Worm (Caenorhabditis elegans): ENCODE results near the gene vit-3.

vit-3 gene

ce11 chrX:3610442-3610841 is 38.1 kb upstream of the vit-3 start:
- TF ChIP-seq snpc-4 (tag; optimal IDR thresholded peaks at IDR 0.05): no peak
- TF ChIP-seq zag-1 (tag; optimal IDR thresholded peaks at IDR 0.05): no peak
- no peak for TF ChIP-seq ztf-1 (GFP tag; conservative IDR thresholded peaks at IDR 0.05)
- no peak for TF ChIP-seq egl-27 (tag; optimal IDR thresholded peaks at IDR 0.05)
- TF ChIP-seq alr-1 (tag; optimal IDR thresholded peaks at IDR 0.05): no peak
- TF ChIP-seq mab-5 (tag; optimal IDR thresholded peaks at IDR 0.05): no peak
- TF ChIP-seq nhr-10 (tag; optimal IDR thresholded peaks at IDR 0.05): no peak
- TF ChIP-seq blmp-1 (tag; optimal IDR thresholded peaks at IDR 0.05; ENCODE audit: insufficient read depth): no peak
- no peak for TF ChIP-seq mbf-1 (tag; optimal IDR thresholded peaks at IDR 0.05)
- no peak for TF ChIP-seq nhr-77 (tag; optimal IDR thresholded peaks at IDR 0.05)
- no peak for TF ChIP-seq ZK546.5 (tag; optimal IDR thresholded peaks at IDR 0.05)
- no peak for TF ChIP-seq dmd-4 (tag; optimal IDR thresholded peaks at IDR 0.05)
- TF ChIP-seq nhr-12 (tag; optimal IDR thresholded peaks at IDR 0.05): no peak
- TF ChIP-seq lin-11 (tag; optimal IDR thresholded peaks at IDR 0.05): no peak
- no peak for TF ChIP-seq peb-1 (tag; optimal IDR thresholded peaks at IDR 0.05)
- TF ChIP-seq sma-9 (GFP tag; optimal IDR thresholded peaks at IDR 0.05): no peak
- TF ChIP-seq sma-9 (tag; optimal IDR thresholded peaks at IDR 0.05): no peak
- TF ChIP-seq nhr-129 (tag; optimal IDR thresholded peaks at IDR 0.05): no peak

ce11 chrX:3605727-3606126 is 33.4 kb upstream of the vit-3 start, which contains the start of gene C18B2.4:
C18B2.4 (minus strand) TSS chrX:3605741.
- TF ChIP-seq nhr-23 (tag; optimal IDR thresholded peaks at IDR 0.05): no peak
- TF ChIP-seq zag-1 (tag; optimal IDR thresholded peaks at IDR 0.05): peak; percentile 76
- TF ChIP-seq elt-3 (tag; optimal IDR thresholded peaks at IDR 0.05): no peak
- TF ChIP-seq unc-62 (GFP tag; optimal IDR thresholded peaks at IDR 0.05): no peak
- TF ChIP-seq nhr-25 (tag; optimal IDR thresholded peaks at IDR 0.05): no peak
- peak; percentile 47 for TF ChIP-seq nhr-77 (tag; optimal IDR thresholded peaks at IDR 0.05)
- no peak for TF ChIP-seq aly-2 (tag; optimal IDR thresholded peaks at IDR 0.05)
- TF ChIP-seq nhr-129 (tag; optimal IDR thresholded peaks at IDR 0.05): peak; percentile 86
- peak; percentile 47 for TF ChIP-seq sma-3 (GFP tag; optimal IDR thresholded peaks at IDR 0.05)
- TF ChIP-seq nhr-6 (tag; optimal IDR thresholded peaks at IDR 0.05): no peak
- no peak for TF ChIP-seq ama-1 (optimal IDR thresholded peaks at IDR 0.05)
- TF ChIP-seq Y55F3AM.14 (GFP tag; optimal IDR thresholded peaks at IDR 0.05): no peak
- TF ChIP-seq nhr-12 (tag; optimal IDR thresholded peaks at IDR 0.05): no peak
- TF ChIP-seq sem-4 (tag; optimal IDR thresholded peaks at IDR 0.05): peak; percentile 53
- TF ChIP-seq dmd-4 (tag; optimal IDR thresholded peaks at IDR 0.05): no peak
- TF ChIP-seq nhr-11 (tag; optimal IDR thresholded peaks at IDR 0.05): no peak
- TF ChIP-seq sma-9 (GFP tag; optimal IDR thresholded peaks at IDR 0.05): peak; percentile 59
- TF ChIP-seq sma-9 (tag; optimal IDR thresholded peaks at IDR 0.05): no peak
- TF ChIP-seq peb-1 (tag; optimal IDR thresholded peaks at IDR 0.05): peak; percentile 20
- no peak for TF ChIP-seq nhr-237 (tag; optimal IDR thresholded peaks at IDR 0.05)
- TF ChIP-seq mab-5 (tag; optimal IDR thresholded peaks at IDR 0.05): peak; percentile 84
- no peak for TF ChIP-seq ceh-82 (tag; optimal IDR thresholded peaks at IDR 0.05)
- TF ChIP-seq skn-1 (tag; optimal IDR thresholded peaks at IDR 0.05): peak; percentile 19
- TF ChIP-seq ztf-11 (tag; optimal IDR thresholded peaks at IDR 0.05): no peak
- no peak for TF ChIP-seq nhr-10 (tag; optimal IDR thresholded peaks at IDR 0.05)
- peak; percentile 25 for TF ChIP-seq nhr-21 (tag; optimal IDR thresholded peaks at IDR 0.05)
- peak; percentile 86 for TF ChIP-seq unc-55 (GFP tag; optimal IDR thresholded peaks at IDR 0.05)
- TF ChIP-seq blmp-1 (tag; optimal IDR thresholded peaks at IDR 0.05; ENCODE audit: insufficient read depth): no peak
- peak; percentile 24 for TF ChIP-seq ztf-4 (tag; optimal IDR thresholded peaks at IDR 0.05)
- peak in 1 of 2 experiments; percentile 22 for TF ChIP-seq mdl-1 (tag; optimal IDR thresholded peaks at IDR 0.05)
- TF ChIP-seq lin-11 (tag; optimal IDR thresholded peaks at IDR 0.05): peak; percentile 50
- TF ChIP-seq elt-1 (tag; optimal IDR thresholded peaks at IDR 0.05): no peak
- TF ChIP-seq unc-39 (tag; optimal IDR thresholded peaks at IDR 0.05): no peak
- TF ChIP-seq F13H6.1 (tag; optimal IDR thresholded peaks at IDR 0.05): peak; percentile 62
- TF ChIP-seq lin-39 (tag; optimal IDR thresholded peaks at IDR 0.05): no peak
- peak; percentile 99 for TF ChIP-seq fos-1 (tag; optimal IDR thresholded peaks at IDR 0.05)
- TF ChIP-seq ztf-1 (GFP tag; conservative IDR thresholded peaks at IDR 0.05): no peak
- peak; percentile 28 to 73 for TF ChIP-seq lsy-2 (tag; optimal IDR thresholded peaks at IDR 0.05)
- no peak for TF ChIP-seq egl-27 (tag; optimal IDR thresholded peaks at IDR 0.05)
- no peak for TF ChIP-seq mbf-1 (tag; optimal IDR thresholded peaks at IDR 0.05)
- peak; percentile 38 for TF ChIP-seq lin-13 (GFP tag; optimal IDR thresholded peaks at IDR 0.05)
- peak; percentile 87 for TF ChIP-seq crh-2 (tag; optimal IDR thresholded peaks at IDR 0.05)
- peak; percentile 84 for TF ChIP-seq C34F6.9 (tag; optimal IDR thresholded peaks at IDR 0.05)
- no peak for TF ChIP-seq ZK546.5 (tag; optimal IDR thresholded peaks at IDR 0.05)
- no peak for TF ChIP-seq alr-1 (tag; optimal IDR thresholded peaks at IDR 0.05)
- peak; percentile 55 for TF ChIP-seq gmeb-1 (tag; optimal IDR thresholded peaks at IDR 0.05)
- TF ChIP-seq R02D3.7 (tag; optimal IDR thresholded peaks at IDR 0.05): no peak
- TF ChIP-seq ceh-16 (tag; optimal IDR thresholded peaks at IDR 0.05): no peak
- TF ChIP-seq snpc-4 (tag; optimal IDR thresholded peaks at IDR 0.05): peak; percentile 49
